Fruit fly (Drosophila melanogaster): ENCODE data around the gene Dys.

DNA sequence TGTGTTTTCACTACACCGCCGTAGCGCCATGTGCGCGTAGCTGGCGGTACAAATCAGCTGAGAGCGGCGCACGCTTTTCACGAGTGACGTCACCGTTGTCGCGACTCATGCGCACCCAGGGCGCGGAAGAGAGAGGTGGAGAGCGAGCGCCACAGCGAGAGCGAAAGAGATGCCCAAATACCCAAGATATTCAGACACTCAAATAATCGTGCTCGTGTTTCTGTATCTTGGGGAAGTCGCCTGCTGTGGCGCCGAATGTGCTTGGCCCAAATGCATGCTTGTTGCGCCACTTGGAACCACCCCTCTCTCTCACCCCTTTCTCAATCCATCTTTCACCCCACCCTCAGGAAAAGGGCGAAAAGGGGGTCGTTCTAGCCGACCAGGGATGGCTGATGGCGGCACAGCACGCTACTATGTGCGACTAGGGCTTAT, 171.8 kb downstream of the Dys start, which contains the start of gene CG6231:
- TF ChIP-seq CG10669 (GFP tag; optimal IDR thresholded peaks at IDR 0.05) (no peak), CG7368 (GFP tag; optimal IDR thresholded peaks at IDR 0.05) (no peak), CG6792 (GFP tag; optimal IDR thresholded peaks at IDR 0.05) (no peak)
